Fruit fly (Drosophila melanogaster) whole organism, embryonic: ENCODE measurements around the gene mtsh.
A peak's percentile ranks its signal among the peaks of the same experiment; 100 is the strongest.

Experiments
- Abd-B ChIP-seq: fragments of 200-800 bp; sonication (Bioruptor generic); optimal IDR thresholded peaks from 2 replicates; lab custom pipeline; 2018; ENCODE audit warnings: missing biosample characterization, mild to moderate bottlenecking, missing genetic modification characterization, moderate library complexity
- Aef1 ChIP-seq: fragments of 200-800 bp; sonication (Bioruptor generic); IDR thresholded peaks from 3 replicates; pipeline ENCODE4 v1.3.6; 2022; ENCODE audit warnings: missing biosample characterization, missing genetic modification characterization
- Atf3 ChIP-seq: fragments of 200-800 bp; sonication (Bioruptor generic); optimal IDR thresholded peaks from 3 replicates; lab custom pipeline; 2016; ENCODE audit warnings: missing biosample characterization, missing genetic modification characterization
- Bgb ChIP-seq: fragments of 200-800 bp; sonication (Bioruptor generic); IDR thresholded peaks from 2 replicates; pipeline ENCODE4 v1.3.6; 2022; ENCODE audit warnings: missing biosample characterization, missing genetic modification characterization; ENCODE audit not compliant: partially characterized antibody
- CG11560 ChIP-seq: fragments of 200-800 bp; sonication (Bioruptor generic); IDR thresholded peaks from 3 replicates; pipeline ENCODE4 v1.3.6; 2022; ENCODE audit warnings: missing biosample characterization, missing genetic modification characterization
- CG1603 ChIP-seq: fragments of 200-800 bp; sonication (Bioruptor generic); optimal IDR thresholded peaks from 2 replicates; lab custom pipeline; 2019; ENCODE audit warnings: missing biosample characterization, mild to moderate bottlenecking, missing genetic modification characterization, moderate library complexity
- CG16813 ChIP-seq: fragments of 200-800 bp; sonication (Bioruptor generic); IDR thresholded peaks from 3 replicates; pipeline ENCODE4 v1.3.6; 2022; ENCODE audit warnings: missing biosample characterization, missing genetic modification characterization; ENCODE audit not compliant: partially characterized antibody
- CG17359 ChIP-seq: fragments of 200-800 bp; sonication (Bioruptor generic); optimal IDR thresholded peaks from 3 replicates; lab custom pipeline; 2018; ENCODE audit warnings: missing biosample characterization, mild to moderate bottlenecking, missing genetic modification characterization, moderate library complexity
- CG17361 ChIP-seq: fragments of 200-800 bp; sonication (Bioruptor generic); IDR thresholded peaks from 3 replicates; pipeline ENCODE4 v1.3.6; 2022; ENCODE audit warnings: missing biosample characterization, missing genetic modification characterization
- CG17912 ChIP-seq: fragments of 200-800 bp; sonication (Bioruptor generic); optimal IDR thresholded peaks from 2 replicates; lab custom pipeline; 2018; ENCODE audit warnings: missing biosample characterization, mild to moderate bottlenecking, missing genetic modification characterization
- CG18476 ChIP-seq: fragments of 200-800 bp; sonication (Bioruptor generic); optimal IDR thresholded peaks from 2 replicates; lab custom pipeline; 2016; ENCODE audit warnings: missing biosample characterization, mild to moderate bottlenecking, missing genetic modification characterization
- CG2129 ChIP-seq: fragments of 200-800 bp; sonication (Bioruptor generic); IDR thresholded peaks from 2 replicates; pipeline ENCODE4 v1.3.6; 2022; ENCODE audit warnings: missing biosample characterization, missing genetic modification characterization; ENCODE audit not compliant: partially characterized antibody
- CG2199 ChIP-seq: fragments of 200-800 bp; sonication (Bioruptor generic); IDR thresholded peaks from 3 replicates; pipeline ENCODE4 v1.3.6; 2022; ENCODE audit warnings: missing biosample characterization, missing genetic modification characterization
- CG3847 ChIP-seq: fragments of 200-800 bp; sonication (Bioruptor generic); IDR thresholded peaks from 2 replicates; pipeline ENCODE4 v1.3.6; 2022; ENCODE audit warnings: missing biosample characterization, missing genetic modification characterization
- CG3995 ChIP-seq: fragments of 200-800 bp; sonication (Bioruptor generic); optimal IDR thresholded peaks from 3 replicates; lab custom pipeline; 2016; ENCODE audit warnings: missing biosample characterization, missing genetic modification characterization
- CG4617 ChIP-seq: fragments of 200-800 bp; sonication (Bioruptor generic); optimal IDR thresholded peaks from 3 replicates; lab custom pipeline; 2016; ENCODE audit warnings: missing biosample characterization, missing genetic modification characterization, borderline replicate concordance
- CG6272 ChIP-seq: fragments of 200-800 bp; sonication (Bioruptor generic); IDR thresholded peaks from 2 replicates; pipeline ENCODE4 v1.3.6; 2022; ENCODE audit warnings: missing biosample characterization, missing genetic modification characterization
- CG7556 ChIP-seq: fragments of 200-800 bp; sonication (Bioruptor generic); optimal IDR thresholded peaks from 2 replicates; lab custom pipeline; 2017; ENCODE audit warnings: missing biosample characterization, mild to moderate bottlenecking, missing genetic modification characterization
- CG7963 ChIP-seq: fragments of 200-800 bp; sonication (Bioruptor generic); IDR thresholded peaks from 3 replicates; pipeline ENCODE4 v1.3.6; 2022; ENCODE audit warnings: missing biosample characterization, missing genetic modification characterization; ENCODE audit not compliant: partially characterized antibody
- CG9727 ChIP-seq: fragments of 200-800 bp; sonication (Bioruptor generic); optimal IDR thresholded peaks from 3 replicates; lab custom pipeline; 2017; ENCODE audit warnings: missing biosample characterization, mild to moderate bottlenecking, missing genetic modification characterization
- Dll ChIP-seq: fragments of 200-800 bp; sonication (Bioruptor generic); IDR thresholded peaks from 4 replicates; pipeline ENCODE4 v1.3.6; 2022; ENCODE audit warnings: missing biosample characterization, missing genetic modification characterization; ENCODE audit not compliant: partially characterized antibody
- Dref ChIP-seq: fragments of 200-800 bp; sonication (Bioruptor generic); IDR thresholded peaks from 2 replicates; pipeline ENCODE4 v1.3.6; 2022; ENCODE audit warnings: missing biosample characterization, missing genetic modification characterization
- Fer1 ChIP-seq: fragments of 200-800 bp; sonication (Bioruptor generic); optimal IDR thresholded peaks from 2 replicates; lab custom pipeline; 2017; ENCODE audit warnings: missing biosample characterization, mild to moderate bottlenecking, missing genetic modification characterization
- H2.0 ChIP-seq: fragments of 200-800 bp; sonication (Bioruptor generic); IDR thresholded peaks from 2 replicates; pipeline ENCODE4 v1.3.6; 2022; ENCODE audit warnings: missing biosample characterization, missing genetic modification characterization
- HmgZ ChIP-seq: fragments of 200-800 bp; sonication (Bioruptor generic); optimal IDR thresholded peaks from 2 replicates; lab custom pipeline; 2018; ENCODE audit warnings: missing biosample characterization, mild to moderate bottlenecking, missing genetic modification characterization
- MESR4 ChIP-seq: fragments of 200-800 bp; sonication (Bioruptor generic); optimal IDR thresholded peaks from 2 replicates; lab custom pipeline; 2018; ENCODE audit warnings: missing biosample characterization, mild to moderate bottlenecking, missing genetic modification characterization, moderate library complexity
- NfI ChIP-seq: fragments of 200-800 bp; sonication (Bioruptor generic); optimal IDR thresholded peaks from 3 replicates; lab custom pipeline; 2018; ENCODE audit warnings: missing biosample characterization, mild to moderate bottlenecking, missing genetic modification characterization, moderate library complexity
- amos ChIP-seq: fragments of 200-800 bp; sonication (Bioruptor generic); IDR thresholded peaks from 2 replicates; pipeline ENCODE4 v1.3.6; 2022; ENCODE audit warnings: missing biosample characterization, missing genetic modification characterization; ENCODE audit not compliant: partially characterized antibody
- ato ChIP-seq: fragments of 200-800 bp; sonication (Bioruptor generic); IDR thresholded peaks from 2 replicates; pipeline ENCODE4 v1.3.6; 2022; ENCODE audit warnings: missing biosample characterization, missing genetic modification characterization; ENCODE audit not compliant: partially characterized antibody
- cato ChIP-seq: fragments of 200-800 bp; sonication (Bioruptor generic); optimal IDR thresholded peaks from 2 replicates; lab custom pipeline; 2016; ENCODE audit warnings: missing biosample characterization, missing genetic modification characterization, borderline replicate concordance
- ci ChIP-seq: fragments of 200-800 bp; sonication (Bioruptor generic); IDR thresholded peaks from 3 replicates; pipeline ENCODE4 v1.3.6; 2022; ENCODE audit warnings: missing biosample characterization, missing genetic modification characterization
- crp ChIP-seq, 2 experiments: fragments of 200-800 bp; sonication (Bioruptor generic); optimal IDR thresholded peaks; 2 replicates in 1 of 2; 3 replicates in 1 of 2; lab custom pipeline; 2017; ENCODE audit warnings: missing biosample characterization in 2 of 2, missing genetic modification characterization in 2 of 2, mild to moderate bottlenecking in 1 of 2, moderate library complexity in 1 of 2
- da ChIP-seq: fragments of 200-800 bp; sonication (Bioruptor generic); optimal IDR thresholded peaks from 2 replicates; lab custom pipeline; 2016; ENCODE audit warnings: missing biosample characterization, missing genetic modification characterization
- hbn ChIP-seq: fragments of 200-800 bp; sonication (Bioruptor generic); IDR thresholded peaks from 2 replicates; pipeline ENCODE4 v1.3.6; 2022; ENCODE audit warnings: missing biosample characterization, missing genetic modification characterization; ENCODE audit not compliant: partially characterized antibody
- kah ChIP-seq: fragments of 200-800 bp; sonication (Bioruptor generic); optimal IDR thresholded peaks from 2 replicates; lab custom pipeline; 2018; ENCODE audit warnings: missing biosample characterization, mild to moderate bottlenecking, missing genetic modification characterization
- lmd ChIP-seq: fragments of 200-800 bp; sonication (Bioruptor generic); IDR thresholded peaks from 2 replicates; pipeline ENCODE4 v1.3.6; 2022; ENCODE audit warnings: missing biosample characterization, missing genetic modification characterization
- lola ChIP-seq, 3 experiments: fragments of >200 bp in 2 of 3; fragments of 200-800 bp in 1 of 3; sonication (Bioruptor generic) in 1 of 3; optimal IDR thresholded peaks; 2 replicates each; lab custom pipeline; 2017 to 2019; ENCODE audit warnings: missing biosample characterization in 3 of 3, missing genetic modification characterization in 3 of 3, mild to moderate bottlenecking in 1 of 3, moderate library complexity in 1 of 3
- mld ChIP-seq: fragments of 200-800 bp; sonication (Bioruptor generic); IDR thresholded peaks from 3 replicates; pipeline ENCODE4 v1.3.6; 2022; ENCODE audit warnings: missing biosample characterization, missing genetic modification characterization; ENCODE audit not compliant: partially characterized antibody
- slou ChIP-seq: fragments of 200-800 bp; sonication (Bioruptor generic); optimal IDR thresholded peaks from 3 replicates; lab custom pipeline; 2016; ENCODE audit warnings: missing biosample characterization, missing genetic modification characterization
- sna ChIP-seq: fragments of 200-800 bp; sonication (Bioruptor generic); IDR thresholded peaks from 2 replicates; pipeline ENCODE4 v1.3.6; 2022; ENCODE audit warnings: missing biosample characterization, missing genetic modification characterization; ENCODE audit not compliant: partially characterized antibody
- tap ChIP-seq: fragments of 200-800 bp; optimal IDR thresholded peaks from 3 replicates; lab custom pipeline; 2019; ENCODE audit warnings: missing biosample characterization, mild to moderate bottlenecking, missing genetic modification characterization, moderate library complexity
- unc-4 ChIP-seq: fragments of 200-800 bp; sonication (Bioruptor generic); IDR thresholded peaks from 2 replicates; pipeline ENCODE4 v1.3.6; 2022; ENCODE audit warnings: missing biosample characterization, missing genetic modification characterization; ENCODE audit not compliant: partially characterized antibody
- zen ChIP-seq: fragments of 200-800 bp; sonication (Bioruptor generic); optimal IDR thresholded peaks from 3 replicates; lab custom pipeline; 2018; ENCODE audit warnings: missing biosample characterization, mild to moderate bottlenecking, missing genetic modification characterization, moderate library complexity
- zen2 ChIP-seq: fragments of 200-800 bp; sonication (Bioruptor generic); IDR thresholded peaks from 3 replicates; pipeline ENCODE4 v1.3.6; 2022; ENCODE audit warnings: missing biosample characterization, missing genetic modification characterization; ENCODE audit not compliant: partially characterized antibody
- zf30C ChIP-seq: fragments of 200-800 bp; sonication (Bioruptor generic); optimal IDR thresholded peaks from 3 replicates; lab custom pipeline; 2018; ENCODE audit warnings: missing biosample characterization, mild to moderate bottlenecking, missing genetic modification characterization
- zfh2 ChIP-seq: fragments of 200-800 bp; sonication (Bioruptor generic); optimal IDR thresholded peaks from 2 replicates; lab custom pipeline; 2016; ENCODE audit warnings: missing biosample characterization, missing genetic modification characterization

mtsh gene

dm6 chr2L:8365701-8366643 lies 46.3 kb upstream of the mtsh start, which contains the start of gene Pp2A-29B (continued):
- no peak for TF ChIP-seq H2.0 (GFP tag; lab: Robert Waterston, UW)
- no peak for TF ChIP-seq CG2199 (GFP tag; lab: Robert Waterston, UW)
- TF ChIP-seq Dref (GFP tag; lab: Robert Waterston, UW), result peak; percentile 57
- no peak for TF ChIP-seq Fer1 (GFP tag; lab: Kevin White, UChicago)
- TF ChIP-seq CG11560, result peak; percentile 89
- TF ChIP-seq CG4617 (GFP tag; lab: Kevin White, UChicago), result peak; percentile 69
- peak; percentile 29 for TF ChIP-seq zfh2 (GFP tag; lab: Kevin White, UChicago)
- TF ChIP-seq lmd, result no peak; the same call in 1 of the 2 replicates
- TF ChIP-seq Aef1 (GFP tag; lab: Robert Waterston, UW), result no peak
- TF ChIP-seq CG17361 (GFP tag; lab: Robert Waterston, UW), result peak; percentile 67; the same call in 2 of the 3 replicates
- peak; percentile 51; the same call in 1 of the 2 replicates for TF ChIP-seq CG3847 (GFP tag; lab: Robert Waterston, UW)
- TF ChIP-seq hbn (GFP tag; lab: Robert Waterston, UW), result peak; percentile 99
- TF ChIP-seq CG17359 (tag; lab: Kevin White, UChicago), result peak; percentile 28
- peak; percentile 15 for TF ChIP-seq CG18476 (GFP tag; lab: Kevin White, UChicago)
- TF ChIP-seq CG3995 (GFP tag; lab: Kevin White, UChicago), result peak; percentile 96
- peak; percentile 95 for TF ChIP-seq ato (GFP tag; lab: Robert Waterston, UW)
- TF ChIP-seq da (GFP tag; lab: Kevin White, UChicago), result no peak
- peak; percentile 0 for TF ChIP-seq Atf3 (GFP tag; lab: Kevin White, UChicago)
- peak; percentile 7 for TF ChIP-seq CG17912 (GFP tag; lab: Kevin White, UChicago)
- TF ChIP-seq NfI (GFP tag; lab: Kevin White, UChicago), result peak; percentile 15
- no peak for TF ChIP-seq crp (GFP tag; optimal IDR thresholded peaks at IDR 0.05; lab: Kevin White, UChicago)
- no peak for TF ChIP-seq kah (GFP tag; lab: Kevin White, UChicago)
- TF ChIP-seq sna (GFP tag; lab: Robert Waterston, UW), result peak; percentile 99
- TF ChIP-seq CG16813 (GFP tag; lab: Robert Waterston, UW), result peak; percentile 100
- peak; percentile 95 for TF ChIP-seq CG7963 (GFP tag; lab: Robert Waterston, UW)
- TF ChIP-seq ci (GFP tag; lab: Robert Waterston, UW), result no peak
- TF ChIP-seq HmgZ (tag; lab: Kevin White, UChicago), result peak; percentile 27
- no peak for TF ChIP-seq CG7556
- TF ChIP-seq Abd-B (GFP tag; lab: Kevin White, UChicago), result peak; percentile 46
- no peak for TF ChIP-seq tap (tag; lab: Kevin White, UChicago)
- peak; percentile 98 for TF ChIP-seq unc-4 (GFP tag; lab: Robert Waterston, UW)
- peak; percentile 99 for TF ChIP-seq CG2129 (GFP tag; lab: Robert Waterston, UW)
- peak; percentile 59 for TF ChIP-seq zen (tag; lab: Kevin White, UChicago)
- TF ChIP-seq zf30C, result peak; percentile 10
- TF ChIP-seq zen2 (GFP tag; lab: Robert Waterston, UW), result peak; percentile 98
- TF ChIP-seq CG9727 (GFP tag; lab: Kevin White, UChicago), result peak; percentile 61
- peak; percentile 94 for TF ChIP-seq mld
- TF ChIP-seq lola (GFP tag; optimal IDR thresholded peaks at IDR 0.05; lab: Kevin White, UChicago), result peak in 1 of 3 experiments; percentile 32
- TF ChIP-seq CG6272 (GFP tag; lab: Robert Waterston, UW), result peak; percentile 38; the same call in 1 of the 2 replicates
- peak; percentile 59 for TF ChIP-seq slou (GFP tag; lab: Kevin White, UChicago)
- TF ChIP-seq Dll, result peak; percentile 100
- TF ChIP-seq cato (GFP tag; lab: Kevin White, UChicago), result no peak
- peak; percentile 98 for TF ChIP-seq amos (GFP tag; lab: Robert Waterston, UW)
- peak; percentile 97 for TF ChIP-seq Bgb (GFP tag; lab: Robert Waterston, UW)
- TF ChIP-seq MESR4 (GFP tag; lab: Kevin White, UChicago), result peak; percentile 87
- no peak for TF ChIP-seq CG1603
